Fruit fly (Drosophila melanogaster) S2 (cell line): ENCODE data around the gene CG11241.
"Not testable (repeated sequence)": the region's sequence is repeated elsewhere in the genome, so short reads cannot be mapped to it uniquely, and the experiment has no call there.

ENCODE experiments used
- CG8478 ChIP-seq: fragments of >200 bp; optimal IDR thresholded peaks from 2 replicates; lab custom pipeline; 2018
- CTCF ChIP-seq, 2 experiments: fragments of >200 bp; optimal IDR thresholded peaks; 2 replicates each; lab custom pipeline; 2018

DNA sequence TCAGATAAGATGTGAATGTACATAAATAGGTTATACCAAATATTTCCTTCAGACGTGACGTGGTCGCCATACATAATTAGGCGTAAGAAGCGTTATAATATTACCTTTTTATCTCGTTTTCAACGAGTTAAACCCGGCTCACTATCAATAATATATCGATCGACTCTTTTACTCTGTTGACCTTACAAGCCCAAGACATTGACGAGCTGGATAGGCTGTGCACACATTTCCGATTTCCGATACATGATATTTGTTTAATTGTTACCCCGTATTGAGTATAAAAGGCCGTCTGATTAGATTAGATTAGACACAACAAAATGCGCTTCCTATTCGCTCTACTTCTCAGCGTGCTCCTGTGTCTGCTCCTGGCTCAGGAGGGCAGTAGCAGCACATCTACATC lies 41.3 kb downstream of the CG11241 start, which contains the start of gene CG32453:
- not testable (repeated sequence) for TF ChIP-seq CG8478 (lab: Kevin White, UChicago); CTCF (optimal IDR thresholded peaks at IDR 0.05; lab: Kevin White, UChicago)
